Worm (Caenorhabditis elegans) whole organism, early embryonic: ENCODE data around the gene sdz-32.

Experiments used
- F13C5.2 ChIP-seq: sonication (generic microtip); optimal IDR thresholded peaks from 2 replicates; lab custom pipeline; 2017; ENCODE audit warnings: mild to moderate bottlenecking, missing genetic modification characterization, inconsistent platforms, missing compliant biosample characterization
- ama-1 ChIP-seq: fragments of 150-350 bp; optimal IDR thresholded peaks from 2 replicates; lab custom pipeline; 2014
- ceh-13 ChIP-seq: fragments of 200-800 bp; sonication (Bioruptor generic); optimal IDR thresholded peaks from 2 replicates; lab custom pipeline; 2018; ENCODE audit warnings: mild to moderate bottlenecking, missing genetic modification characterization, missing compliant biosample characterization
- ceh-36 ChIP-seq: sonication (generic microtip); optimal IDR thresholded peaks from 2 replicates; lab custom pipeline; 2016; ENCODE audit warnings: missing genetic modification characterization, inconsistent platforms, missing compliant biosample characterization
- ets-7 ChIP-seq: sonication (generic microtip); optimal IDR thresholded peaks from 2 replicates; lab custom pipeline; 2016; ENCODE audit warnings: missing genotype, missing genetic modification characterization, missing compliant biosample characterization
- flt-1 ChIP-seq: fragments of 200-800 bp; sonication (Bioruptor generic); IDR thresholded peaks from 2 replicates; pipeline ENCODE4 v1.3.6; 2022; ENCODE audit warnings: missing genetic modification characterization, missing compliant biosample characterization
- hmg-4 ChIP-seq: fragments of 200-800 bp; sonication (Bioruptor generic); optimal IDR thresholded peaks from 2 replicates; lab custom pipeline; 2018; ENCODE audit warnings: mild to moderate bottlenecking, missing genetic modification characterization, missing compliant biosample characterization
- pes-1 ChIP-seq: fragments of 200-800 bp; sonication (Bioruptor generic); IDR thresholded peaks from 2 replicates; pipeline ENCODE4 v1.3.6; 2022; ENCODE audit warnings: missing genetic modification reagents, missing genetic modification characterization, missing compliant biosample characterization
- scrt-1 ChIP-seq: fragments of 200-800 bp; sonication (Bioruptor generic); IDR thresholded peaks from 2 replicates; pipeline ENCODE4 v1.3.6; 2022; ENCODE audit warnings: missing genetic modification characterization, missing compliant biosample characterization
- sea-1 ChIP-seq: fragments of 200-800 bp; sonication (Bioruptor generic); conservative IDR thresholded peaks from 2 replicates; pipeline ENCODE4 v1.3.6; 2022; ENCODE audit warnings: missing genetic modification characterization, missing compliant biosample characterization
- tbx-37 ChIP-seq: fragments of 200-800 bp; sonication (Bioruptor generic); conservative IDR thresholded peaks from 2 replicates; pipeline ENCODE4 v1.3.6; 2022; ENCODE audit warnings: missing genetic modification reagents, missing genetic modification characterization, missing compliant biosample characterization

- TF ChIP-seq flt-1 (no peak), ceh-36 (tag; lab: Kevin White, UChicago) (no peak), scrt-1 (GFP tag; lab: Robert Waterston, UW) (no peak), tbx-37 (GFP tag; lab: Robert Waterston, UW) (no peak), sea-1 (GFP tag; lab: Robert Waterston, UW) (no peak), F13C5.2 (tag; lab: Kevin White, UChicago) (no peak), pes-1 (no peak), hmg-4 (no peak), ama-1 (lab: Kevin White, UChicago) (no peak), ets-7 (tag; lab: Kevin White, UChicago) (no peak), ceh-13 (no peak)
Measured at ce11 chrII:3438280-3438679, 35.6 kb upstream of the sdz-32 start.
